Worm (Caenorhabditis elegans) whole organism, mixed stage, embryonic: ENCODE measurements around the gene Y54G2A.41.

Source experiments
- blmp-1 ChIP-seq: fragments of 150-350 bp; optimal IDR thresholded peaks from 2 replicates; lab custom pipeline; 2014; ENCODE audit warnings: missing biosample characterization, missing genetic modification characterization
- ceh-43 ChIP-seq: fragments of 200-800 bp; sonication (Bioruptor generic); optimal IDR thresholded peaks from 2 replicates; lab custom pipeline; 2018; ENCODE audit warnings: mild to moderate bottlenecking, missing genetic modification characterization, moderate library complexity, missing compliant biosample characterization
- ceh-83 ChIP-seq: fragments of 200-800 bp; sonication (Bioruptor generic); optimal IDR thresholded peaks from 2 replicates; lab custom pipeline; 2018; ENCODE audit warnings: mild to moderate bottlenecking, missing genetic modification characterization, missing compliant biosample characterization
- ces-1 ChIP-seq: fragments of 150-350 bp; optimal IDR thresholded peaks from 2 replicates; lab custom pipeline; 2014; ENCODE audit warnings: missing biosample characterization, missing genetic modification reagents, missing genetic modification characterization
- cnd-1 ChIP-seq: fragments of 200-800 bp; sonication (Bioruptor generic); optimal IDR thresholded peaks from 2 replicates; lab custom pipeline; 2018; ENCODE audit warnings: mild to moderate bottlenecking, missing genetic modification characterization, missing compliant biosample characterization
- drap-1 ChIP-seq: fragments of 200-800 bp; sonication (Bioruptor generic); optimal IDR thresholded peaks from 3 replicates; lab custom pipeline; 2018; ENCODE audit warnings: mild to moderate bottlenecking, missing genetic modification characterization, missing compliant biosample characterization
- elt-3 ChIP-seq: fragments of 150-350 bp; optimal IDR thresholded peaks from 2 replicates; lab custom pipeline; 2014; ENCODE audit warnings: missing biosample characterization, missing genetic modification characterization
- flh-1 ChIP-seq: fragments of 200-800 bp; sonication (Bioruptor generic); optimal IDR thresholded peaks from 2 replicates; lab custom pipeline; 2018; ENCODE audit warnings: mild to moderate bottlenecking, missing genetic modification characterization, moderate library complexity, missing compliant biosample characterization
- ham-2 ChIP-seq: fragments of 200-800 bp; sonication (Bioruptor generic); optimal IDR thresholded peaks from 2 replicates; lab custom pipeline; 2018; ENCODE audit warnings: mild to moderate bottlenecking, missing genetic modification characterization, missing compliant biosample characterization
- hlh-1 ChIP-seq: fragments of 150-350 bp; optimal IDR thresholded peaks from 2 replicates; lab custom pipeline; 2014; ENCODE audit warnings: missing biosample characterization, missing genetic modification reagents, missing genetic modification characterization
- lsy-2 ChIP-seq: fragments of 150-350 bp; optimal IDR thresholded peaks from 2 replicates; lab custom pipeline; 2014; ENCODE audit warnings: missing biosample characterization, missing genetic modification characterization
- mab-5 ChIP-seq: fragments of 150-350 bp; optimal IDR thresholded peaks from 2 replicates; lab custom pipeline; 2014; ENCODE audit warnings: missing biosample characterization, missing genetic modification characterization
- mep-1 ChIP-seq: fragments of 150-350 bp; optimal IDR thresholded peaks from 2 replicates; lab custom pipeline; 2017; ENCODE audit warnings: missing biosample characterization, missing genetic modification reagents, missing genetic modification characterization, inconsistent platforms
- mls-2 ChIP-seq: sonication (generic microtip); optimal IDR thresholded peaks from 2 replicates; lab custom pipeline; 2016; ENCODE audit warnings: mild to moderate bottlenecking, missing genetic modification characterization, moderate library complexity, missing compliant biosample characterization
- nhr-2 ChIP-seq: fragments of 150-350 bp; optimal IDR thresholded peaks from 2 replicates; lab custom pipeline; 2014; ENCODE audit warnings: missing biosample characterization, missing genetic modification characterization
- nhr-28 ChIP-seq: fragments of 150-350 bp; optimal IDR thresholded peaks from 2 replicates; lab custom pipeline; 2014; ENCODE audit warnings: missing biosample characterization, missing genetic modification characterization
- nhr-76 ChIP-seq: sonication (generic microtip); optimal IDR thresholded peaks from 2 replicates; lab custom pipeline; 2017; ENCODE audit warnings: missing biosample characterization, missing genetic modification characterization
- pha-4 ChIP-seq: fragments of 150-350 bp; optimal IDR thresholded peaks from 2 replicates; lab custom pipeline; 2018; ENCODE audit warnings: missing biosample characterization, missing genetic modification reagents, missing genetic modification characterization
- sem-2 ChIP-seq: fragments of 200-800 bp; sonication (Bioruptor generic); optimal IDR thresholded peaks from 2 replicates; lab custom pipeline; 2018; ENCODE audit warnings: mild to moderate bottlenecking, missing genetic modification characterization, missing compliant biosample characterization
- snpc-4 ChIP-seq: fragments of 150-350 bp; optimal IDR thresholded peaks from 2 replicates; lab custom pipeline; 2014; ENCODE audit warnings: missing biosample characterization, missing genetic modification characterization
- sptf-1 ChIP-seq: sonication (generic microtip); optimal IDR thresholded peaks from 2 replicates; lab custom pipeline; 2017; ENCODE audit warnings: mild to moderate bottlenecking, missing genetic modification characterization, moderate library complexity, missing compliant biosample characterization
- tbx-8 ChIP-seq: fragments of 200-800 bp; sonication (Bioruptor generic); optimal IDR thresholded peaks from 2 replicates; lab custom pipeline; 2018; ENCODE audit warnings: mild to moderate bottlenecking, missing genetic modification characterization, moderate library complexity, missing compliant biosample characterization
- unc-120 ChIP-seq: sonication (generic microtip); optimal IDR thresholded peaks from 2 replicates; lab custom pipeline; 2017; ENCODE audit warnings: missing genetic modification characterization, missing compliant biosample characterization; ENCODE audit not compliant: poor library complexity, severe bottlenecking
- unc-39 ChIP-seq: fragments of 150-350 bp; optimal IDR thresholded peaks from 2 replicates; lab custom pipeline; 2014; ENCODE audit warnings: missing biosample characterization, missing genetic modification characterization
- unc-62 ChIP-seq: fragments of 150-350 bp; optimal IDR thresholded peaks from 2 replicates; lab custom pipeline; 2014; ENCODE audit warnings: missing biosample characterization, missing genetic modification reagents, missing genetic modification characterization
- zip-8 ChIP-seq: fragments of 150-350 bp; optimal IDR thresholded peaks from 2 replicates; lab custom pipeline; 2014; ENCODE audit warnings: missing biosample characterization, missing genetic modification characterization
- ztf-11 ChIP-seq: fragments of 150-350 bp; optimal IDR thresholded peaks from 2 replicates; lab custom pipeline; 2014; ENCODE audit warnings: missing biosample characterization, missing genetic modification characterization

Y54G2A.41 gene

ce11 chrIV:2753541-2753940 lies 1.9 kb downstream of the Y54G2A.41 start:
- no peak for TF ChIP-seq ceh-43 (GFP tag; lab: Kevin White, UChicago)
- no peak for TF ChIP-seq cnd-1
- TF ChIP-seq hlh-1 (tag; lab: Kevin White, UChicago) = no peak
- no peak for TF ChIP-seq unc-39 (tag; lab: Kevin White, UChicago)
- TF ChIP-seq blmp-1 (tag; lab: Kevin White, UChicago) = no peak
- no peak for TF ChIP-seq unc-120 (tag; lab: Kevin White, UChicago)
- TF ChIP-seq tbx-8 (GFP tag; lab: Kevin White, UChicago) = no peak
- no peak for TF ChIP-seq nhr-76 (tag; lab: Kevin White, UChicago)
- TF ChIP-seq mls-2 = no peak
- TF ChIP-seq, all 35 proteins: peak for 0

ce11 chrIV:2758079-2758478 lies 6.4 kb downstream of the Y54G2A.41 start:
- TF ChIP-seq ham-2 (GFP tag; lab: Kevin White, UChicago) (no peak), mep-1 (tag; lab: Kevin White, UChicago) (no peak), drap-1 (GFP tag; lab: Kevin White, UChicago) (no peak), ceh-83 (GFP tag; lab: Kevin White, UChicago) (no peak), ces-1 (GFP tag; lab: Kevin White, UChicago) (no peak), zip-8 (no peak), unc-62 (no peak), elt-3 (tag; lab: Kevin White, UChicago) (no peak), ceh-43 (GFP tag; lab: Kevin White, UChicago) (no peak), lsy-2 (tag; lab: Kevin White, UChicago) (no peak), ztf-11 (tag; lab: Kevin White, UChicago) (no peak), unc-120 (tag; lab: Kevin White, UChicago) (no peak), sem-2 (GFP tag; lab: Kevin White, UChicago) (no peak), sptf-1 (no peak), pha-4 (tag; lab: Kevin White, UChicago) (no peak), flh-1 (GFP tag; lab: Kevin White, UChicago) (no peak), nhr-28 (tag; lab: Kevin White, UChicago) (no peak)

- TF ChIP-seq flh-1 (GFP tag; lab: Kevin White, UChicago) (no peak), nhr-76 (tag; lab: Kevin White, UChicago) (no peak), zip-8 (no peak), lsy-2 (tag; lab: Kevin White, UChicago) (no peak), drap-1 (GFP tag; lab: Kevin White, UChicago) (no peak), ham-2 (GFP tag; lab: Kevin White, UChicago) (no peak), ceh-43 (GFP tag; lab: Kevin White, UChicago) (no peak), pha-4 (tag; lab: Kevin White, UChicago) (no peak), hlh-1 (tag; lab: Kevin White, UChicago) (no peak), unc-39 (tag; lab: Kevin White, UChicago) (no peak), ceh-83 (GFP tag; lab: Kevin White, UChicago) (no peak)
Observed at ce11 chrIV:2759163-2759562, 7.5 kb downstream of the Y54G2A.41 start, which contains the start of gene Y54G2A.38. Y54G2A.38 (plus strand) TSS chrIV:2759463.

ce11 chrIV:2761477-2761876 lies 9.8 kb downstream of the Y54G2A.41 start:
- no peak for TF ChIP-seq pha-4 (tag; lab: Kevin White, UChicago)
- TF ChIP-seq zip-8 = no peak
- TF ChIP-seq unc-120 (tag; lab: Kevin White, UChicago) = no peak
- no peak for TF ChIP-seq sem-2 (GFP tag; lab: Kevin White, UChicago)
- no peak for TF ChIP-seq flh-1 (GFP tag; lab: Kevin White, UChicago)
- TF ChIP-seq cnd-1 = no peak
- no peak for TF ChIP-seq blmp-1 (tag; lab: Kevin White, UChicago)
- no peak for TF ChIP-seq elt-3 (tag; lab: Kevin White, UChicago)
- TF ChIP-seq nhr-2 (tag; lab: Kevin White, UChicago) = no peak
- TF ChIP-seq ceh-43 (GFP tag; lab: Kevin White, UChicago) = no peak
- TF ChIP-seq lsy-2 (tag; lab: Kevin White, UChicago) = no peak
- no peak for TF ChIP-seq mab-5 (tag; lab: Kevin White, UChicago)
- no peak for TF ChIP-seq snpc-4 (tag; lab: Kevin White, UChicago)
- no peak for TF ChIP-seq unc-39 (tag; lab: Kevin White, UChicago)

DNA sequence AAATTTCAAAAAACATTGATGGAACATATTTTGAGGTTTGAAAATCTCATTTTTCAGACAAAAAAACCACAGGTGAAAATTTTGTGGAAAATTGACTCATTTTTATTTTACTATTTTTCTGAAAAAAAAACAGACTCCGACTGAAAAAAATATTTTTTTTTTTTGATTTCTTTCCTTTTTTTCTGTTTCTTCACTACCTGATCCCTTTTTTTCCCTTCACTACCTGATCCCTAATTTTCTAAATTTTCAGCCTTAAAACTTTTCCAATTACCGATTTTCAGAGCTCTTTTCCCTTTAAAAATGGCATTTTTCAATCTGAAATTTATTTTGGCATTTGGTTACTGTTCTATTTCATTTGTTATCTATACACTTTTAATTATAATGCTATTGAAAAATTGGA lies 10.7 kb downstream of the Y54G2A.41 start, which contains the start of gene Y54G2A.77:
Gene Y54G2A.77, plus strand, starts transcription at position 301 of the 400 bp plus-strand sequence.
- no peak for TF ChIP-seq snpc-4 (tag; lab: Kevin White, UChicago)

DNA sequence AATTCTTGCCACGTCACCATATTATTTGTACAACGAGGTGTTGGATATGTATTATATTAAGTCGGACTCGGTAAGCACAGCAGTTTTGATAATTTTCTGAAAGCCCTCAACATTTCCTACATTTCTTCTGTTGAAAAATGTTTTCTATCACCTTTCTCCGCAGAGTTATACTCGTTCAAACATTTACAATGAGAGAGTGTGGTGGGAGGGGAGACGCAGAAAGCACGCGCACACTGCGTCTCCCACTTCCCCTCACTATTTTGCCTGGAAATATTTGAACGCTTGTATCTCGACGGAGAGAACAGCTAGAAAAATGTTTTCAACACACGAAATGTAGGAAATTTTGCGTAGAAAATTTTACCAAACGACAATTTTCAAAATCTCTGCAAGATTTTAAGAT lies 12.5 kb downstream of the Y54G2A.41 start:
- TF ChIP-seq unc-39 (tag; lab: Kevin White, UChicago) = no peak
- no peak for TF ChIP-seq sem-2 (GFP tag; lab: Kevin White, UChicago)
- TF ChIP-seq mab-5 (tag; lab: Kevin White, UChicago) = no peak
- no peak for TF ChIP-seq zip-8
- no peak for TF ChIP-seq flh-1 (GFP tag; lab: Kevin White, UChicago)
- TF ChIP-seq ceh-43 (GFP tag; lab: Kevin White, UChicago) = no peak
- TF ChIP-seq cnd-1 = no peak
- no peak for TF ChIP-seq nhr-2 (tag; lab: Kevin White, UChicago)
- TF ChIP-seq nhr-76 (tag; lab: Kevin White, UChicago) = no peak
- no peak for TF ChIP-seq mep-1 (tag; lab: Kevin White, UChicago)
